Fruit fly (Drosophila melanogaster) whole organism, embryonic: ENCODE results near the gene trbd.
A peak's percentile ranks its signal among the peaks of the same experiment; 100 is the strongest.

Source experiments
- B-H2 ChIP-seq: fragments of 200-800 bp; sonication (Bioruptor generic); optimal IDR thresholded peaks from 2 replicates; lab custom pipeline; 2018; ENCODE audit warnings: missing biosample characterization, mild to moderate bottlenecking, missing genetic modification characterization
- BtbVII ChIP-seq: fragments of 200-800 bp; sonication (Bioruptor generic); optimal IDR thresholded peaks from 3 replicates; lab custom pipeline; 2017; ENCODE audit warnings: missing biosample characterization, mild to moderate bottlenecking, missing genetic modification characterization
- CG10267 ChIP-seq: fragments of 200-800 bp; sonication (Bioruptor generic); optimal IDR thresholded peaks from 2 replicates; lab custom pipeline; 2018; ENCODE audit warnings: missing biosample characterization, mild to moderate bottlenecking, missing genetic modification characterization, moderate library complexity
- CG10366 ChIP-seq: fragments of 200-800 bp; sonication (Bioruptor generic); IDR thresholded peaks from 2 replicates; pipeline ENCODE4 v1.3.6; 2022; ENCODE audit warnings: missing biosample characterization, missing genetic modification characterization
- CG12659 ChIP-seq: fragments of 200-800 bp; sonication (Bioruptor generic); optimal IDR thresholded peaks from 3 replicates; lab custom pipeline; 2017; ENCODE audit warnings: mild to moderate bottlenecking, missing biosample characterization, missing genetic modification reagents, missing genetic modification characterization
- CG12942 ChIP-seq: fragments of 200-800 bp; sonication (Bioruptor generic); optimal IDR thresholded peaks from 3 replicates; lab custom pipeline; 2016; ENCODE audit warnings: missing biosample characterization, missing genetic modification characterization
- CG13624 ChIP-seq: fragments of 200-800 bp; sonication (Bioruptor generic); optimal IDR thresholded peaks from 2 replicates; lab custom pipeline; 2016; ENCODE audit warnings: missing biosample characterization, missing genetic modification characterization
- CG15696 ChIP-seq: fragments of 200-800 bp; sonication (Bioruptor generic); optimal IDR thresholded peaks from 2 replicates; lab custom pipeline; 2019; ENCODE audit warnings: missing biosample characterization, mild to moderate bottlenecking, missing genetic modification characterization, moderate library complexity
- CG1603 ChIP-seq: fragments of 200-800 bp; sonication (Bioruptor generic); optimal IDR thresholded peaks from 2 replicates; lab custom pipeline; 2019; ENCODE audit warnings: missing biosample characterization, mild to moderate bottlenecking, missing genetic modification characterization, moderate library complexity
- CG17359 ChIP-seq: fragments of 200-800 bp; sonication (Bioruptor generic); optimal IDR thresholded peaks from 3 replicates; lab custom pipeline; 2018; ENCODE audit warnings: missing biosample characterization, mild to moderate bottlenecking, missing genetic modification characterization, moderate library complexity
- CG17829 ChIP-seq: fragments of 200-800 bp; optimal IDR thresholded peaks from 2 replicates; lab custom pipeline; 2019; ENCODE audit warnings: missing biosample characterization, mild to moderate bottlenecking, missing genetic modification characterization, moderate library complexity
- CG18476 ChIP-seq: fragments of 200-800 bp; sonication (Bioruptor generic); optimal IDR thresholded peaks from 2 replicates; lab custom pipeline; 2016; ENCODE audit warnings: missing biosample characterization, mild to moderate bottlenecking, missing genetic modification characterization
- CG18619 ChIP-seq: fragments of 200-800 bp; sonication (Bioruptor generic); optimal IDR thresholded peaks from 3 replicates; lab custom pipeline; 2017; ENCODE audit warnings: missing biosample characterization, mild to moderate bottlenecking, missing genetic modification characterization
- CG2120 ChIP-seq: fragments of 200-800 bp; sonication (Bioruptor generic); optimal IDR thresholded peaks from 3 replicates; lab custom pipeline; 2016; ENCODE audit warnings: missing biosample characterization, missing genetic modification characterization
- CG34376 ChIP-seq: fragments of 200-800 bp; sonication (Bioruptor generic); optimal IDR thresholded peaks from 2 replicates; lab custom pipeline; 2018; ENCODE audit warnings: missing biosample characterization, mild to moderate bottlenecking, missing genetic modification characterization
- CG4617 ChIP-seq: fragments of 200-800 bp; sonication (Bioruptor generic); optimal IDR thresholded peaks from 3 replicates; lab custom pipeline; 2016; ENCODE audit warnings: missing biosample characterization, missing genetic modification characterization, borderline replicate concordance
- CG4820 ChIP-seq: fragments of 200-800 bp; sonication (Bioruptor generic); optimal IDR thresholded peaks from 3 replicates; lab custom pipeline; 2016; ENCODE audit warnings: missing biosample characterization, missing genetic modification characterization
- CG6254 ChIP-seq: fragments of 200-800 bp; sonication (Bioruptor generic); optimal IDR thresholded peaks from 3 replicates; lab custom pipeline; 2017; ENCODE audit warnings: mild to moderate bottlenecking, missing biosample characterization, missing genetic modification reagents, missing genetic modification characterization
- CG7357 ChIP-seq: fragments of 200-800 bp; sonication (Bioruptor generic); IDR thresholded peaks from 3 replicates; pipeline ENCODE4 v1.3.6; 2022; ENCODE audit warnings: missing biosample characterization, missing genetic modification characterization
- CG9817 ChIP-seq: fragments of 200-800 bp; sonication (Bioruptor generic); optimal IDR thresholded peaks from 2 replicates; lab custom pipeline; 2018; ENCODE audit warnings: missing biosample characterization, mild to moderate bottlenecking, missing genetic modification characterization, moderate library complexity
- CrebB ChIP-seq: fragments of 200-800 bp; sonication (Bioruptor generic); optimal IDR thresholded peaks from 3 replicates; lab custom pipeline; 2018; ENCODE audit warnings: missing biosample characterization, mild to moderate bottlenecking, missing genetic modification characterization
- Doc3 ChIP-seq: fragments of 200-800 bp; sonication (Bioruptor generic); IDR thresholded peaks from 3 replicates; pipeline ENCODE4 v1.3.6; 2022; ENCODE audit warnings: missing biosample characterization, missing genetic modification characterization; ENCODE audit not compliant: partially characterized antibody
- Fer1 ChIP-seq: fragments of 200-800 bp; sonication (Bioruptor generic); optimal IDR thresholded peaks from 2 replicates; lab custom pipeline; 2017; ENCODE audit warnings: missing biosample characterization, mild to moderate bottlenecking, missing genetic modification characterization
- HmgZ ChIP-seq: fragments of 200-800 bp; sonication (Bioruptor generic); optimal IDR thresholded peaks from 2 replicates; lab custom pipeline; 2018; ENCODE audit warnings: missing biosample characterization, mild to moderate bottlenecking, missing genetic modification characterization
- MESR4 ChIP-seq: fragments of 200-800 bp; sonication (Bioruptor generic); optimal IDR thresholded peaks from 2 replicates; lab custom pipeline; 2018; ENCODE audit warnings: missing biosample characterization, mild to moderate bottlenecking, missing genetic modification characterization, moderate library complexity
- aop ChIP-seq: fragments of 200-800 bp; sonication (Bioruptor generic); IDR thresholded peaks from 2 replicates; pipeline ENCODE4 v1.3.6; 2022; ENCODE audit warnings: missing biosample characterization, missing genetic modification characterization
- ato ChIP-seq: fragments of 200-800 bp; sonication (Bioruptor generic); IDR thresholded peaks from 2 replicates; pipeline ENCODE4 v1.3.6; 2022; ENCODE audit warnings: missing biosample characterization, missing genetic modification characterization; ENCODE audit not compliant: partially characterized antibody
- bbx ChIP-seq: fragments of 200-800 bp; sonication (Bioruptor generic); IDR thresholded peaks from 2 replicates; pipeline ENCODE4 v1.3.6; 2022; ENCODE audit warnings: missing biosample characterization, missing genetic modification characterization; ENCODE audit not compliant: partially characterized antibody
- bigmax ChIP-seq: fragments of 200-800 bp; sonication (Bioruptor generic); optimal IDR thresholded peaks from 2 replicates; lab custom pipeline; 2018; ENCODE audit warnings: missing biosample characterization, mild to moderate bottlenecking, missing genetic modification characterization
- bsh ChIP-seq, 2 experiments: fragments of 200-800 bp; sonication (Bioruptor generic); optimal IDR thresholded peaks; 2 replicates each; lab custom pipeline; 2017 to 2018; ENCODE audit warnings: mild to moderate bottlenecking in 2 of 2, missing biosample characterization in 2 of 2, missing genetic modification characterization in 2 of 2, moderate library complexity in 1 of 2
- ci ChIP-seq: fragments of 200-800 bp; sonication (Bioruptor generic); IDR thresholded peaks from 3 replicates; pipeline ENCODE4 v1.3.6; 2022; ENCODE audit warnings: missing biosample characterization, missing genetic modification characterization
- crp ChIP-seq, 2 experiments: fragments of 200-800 bp; sonication (Bioruptor generic); optimal IDR thresholded peaks; 2 replicates in 1 of 2; 3 replicates in 1 of 2; lab custom pipeline; 2017; ENCODE audit warnings: missing biosample characterization in 2 of 2, missing genetic modification characterization in 2 of 2, mild to moderate bottlenecking in 1 of 2, moderate library complexity in 1 of 2
- cwo ChIP-seq: fragments of 200-800 bp; sonication (Bioruptor generic); optimal IDR thresholded peaks from 3 replicates; lab custom pipeline; 2017; ENCODE audit warnings: missing biosample characterization, missing genetic modification characterization, mild to moderate bottlenecking, moderate library complexity, missing genetic modification reagents
- dpn ChIP-seq, 2 experiments: fragments of 200-800 bp; sonication (Bioruptor generic); optimal IDR thresholded peaks; 3 replicates each; lab custom pipeline; 2016; ENCODE audit warnings: missing biosample characterization in 2 of 2, missing genetic modification characterization in 2 of 2
- ftz-f1 ChIP-seq: fragments of 200-800 bp; sonication (Bioruptor generic); optimal IDR thresholded peaks from 2 replicates; lab custom pipeline; 2016; ENCODE audit warnings: missing biosample characterization, missing genetic modification characterization
- gfzf ChIP-seq: fragments of 200-800 bp; sonication (Bioruptor generic); optimal IDR thresholded peaks from 2 replicates; lab custom pipeline; 2016; ENCODE audit warnings: missing biosample characterization, mild to moderate bottlenecking, missing genetic modification characterization, moderate library complexity
- ind ChIP-seq: fragments of 200-800 bp; sonication (Bioruptor generic); optimal IDR thresholded peaks from 3 replicates; lab custom pipeline; 2016; ENCODE audit warnings: missing biosample characterization, missing genetic modification characterization
- kay ChIP-seq: fragments of 200-800 bp; sonication (Bioruptor generic); optimal IDR thresholded peaks from 2 replicates; lab custom pipeline; 2016; ENCODE audit warnings: missing biosample characterization, missing genetic modification characterization
- phol ChIP-seq: fragments of 200-800 bp; sonication (Bioruptor generic); optimal IDR thresholded peaks from 3 replicates; lab custom pipeline; 2018; ENCODE audit warnings: missing biosample characterization, mild to moderate bottlenecking, missing genetic modification characterization, moderate library complexity
- row ChIP-seq: fragments of 200-800 bp; sonication (Bioruptor generic); IDR thresholded peaks from 3 replicates; pipeline ENCODE4 v1.3.6; 2022; ENCODE audit warnings: missing biosample characterization, missing genetic modification characterization
- slbo ChIP-seq: fragments of 200-800 bp; sonication (Bioruptor generic); IDR thresholded peaks from 2 replicates; pipeline ENCODE4 v1.3.6; 2022; ENCODE audit warnings: missing biosample characterization, missing genetic modification characterization
- sna ChIP-seq: fragments of 200-800 bp; sonication (Bioruptor generic); IDR thresholded peaks from 2 replicates; pipeline ENCODE4 v1.3.6; 2022; ENCODE audit warnings: missing biosample characterization, missing genetic modification characterization; ENCODE audit not compliant: partially characterized antibody
- trh ChIP-seq: fragments of 200-800 bp; sonication (Bioruptor generic); optimal IDR thresholded peaks from 2 replicates; lab custom pipeline; 2016; ENCODE audit warnings: missing biosample characterization, missing genetic modification characterization
- wek ChIP-seq: fragments of 200-800 bp; sonication (Bioruptor generic); optimal IDR thresholded peaks from 3 replicates; lab custom pipeline; 2018; ENCODE audit warnings: missing biosample characterization, mild to moderate bottlenecking, missing genetic modification characterization, moderate library complexity
- zen ChIP-seq: fragments of 200-800 bp; sonication (Bioruptor generic); optimal IDR thresholded peaks from 3 replicates; lab custom pipeline; 2018; ENCODE audit warnings: missing biosample characterization, mild to moderate bottlenecking, missing genetic modification characterization, moderate library complexity
- zfh1 ChIP-seq: fragments of 200-800 bp; sonication (Bioruptor generic); IDR thresholded peaks from 3 replicates; pipeline ENCODE4 v1.3.6; 2022; ENCODE audit warnings: missing biosample characterization, missing genetic modification characterization

trbd gene

dm6 chr3R:9759360-9760191 lies 48.7 kb upstream of the trbd start, which contains the start of gene Mpi (continued):
- peak; percentile 60 for TF ChIP-seq CG1603 (tag; lab: Kevin White, UChicago)
- TF ChIP-seq CG18619 (GFP tag; lab: Kevin White, UChicago) = no peak
- TF ChIP-seq CG12942 (GFP tag; lab: Kevin White, UChicago) = peak; percentile 29
- peak; percentile 43; the same call in 2 of the 3 replicates for TF ChIP-seq ci (GFP tag; lab: Robert Waterston, UW)
- TF ChIP-seq ato (GFP tag; lab: Robert Waterston, UW) = 0 out of 2 replicates have a peak, but pooled peaks have one; percentile 45
- TF ChIP-seq sna = 0 out of 2 replicates have a peak, but pooled peaks have one; percentile 50
- peak; percentile 8 for TF ChIP-seq CG9817 (tag; lab: Kevin White, UChicago)
- TF ChIP-seq CG13624 = peak; percentile 28
- peak; percentile 92 for TF ChIP-seq row (GFP tag; lab: Robert Waterston, UW)
- TF ChIP-seq zfh1 (GFP tag; lab: Robert Waterston, UW) = peak; percentile 43; the same call in 1 of the 3 replicates
- TF ChIP-seq CG10366 = peak; percentile 13; the same call in 1 of the 2 replicates
- TF ChIP-seq wek (GFP tag; lab: Kevin White, UChicago) = peak; percentile 12
- TF ChIP-seq Doc3 = peak; percentile 53; the same call in 2 of the 3 replicates
- peak; percentile 7 for TF ChIP-seq ind (GFP tag; lab: Kevin White, UChicago)
- peak; percentile 78 for TF ChIP-seq zen (tag; lab: Kevin White, UChicago)
- no peak for TF ChIP-seq trh (GFP tag; lab: Kevin White, UChicago)
- TF ChIP-seq bsh (GFP tag; optimal IDR thresholded peaks at IDR 0.05; lab: Kevin White, UChicago) = peak in 1 of 2 experiments; percentile 42
- no peak for TF ChIP-seq cwo (GFP tag; lab: Kevin White, UChicago)
- TF ChIP-seq HmgZ (tag; lab: Kevin White, UChicago) = peak; percentile 37
- TF ChIP-seq phol = peak; percentile 51
- peak; percentile 48 for TF ChIP-seq CG10267 (tag; lab: Kevin White, UChicago)
- peak in 1 of 2 experiments; percentile 25 for TF ChIP-seq dpn (GFP tag; optimal IDR thresholded peaks at IDR 0.05; lab: Kevin White, UChicago)
- TF ChIP-seq aop (GFP tag; lab: Robert Waterston, UW) = no peak
- TF ChIP-seq CG15696 (tag; lab: Kevin White, UChicago) = peak; percentile 34
- TF ChIP-seq CG18476 (GFP tag; lab: Kevin White, UChicago) = no peak
- TF ChIP-seq bigmax (GFP tag; lab: Kevin White, UChicago) = peak; percentile 20
- peak; percentile 33 for TF ChIP-seq CG17359 (tag; lab: Kevin White, UChicago)
- peak; percentile 25 for TF ChIP-seq CrebB (tag; lab: Kevin White, UChicago)
- peak; percentile 63 for TF ChIP-seq CG4617
- TF ChIP-seq CG4820 (GFP tag; lab: Kevin White, UChicago) = peak; percentile 7
- TF ChIP-seq slbo (GFP tag; lab: Robert Waterston, UW) = peak; percentile 19; the same call in 1 of the 2 replicates
- peak; percentile 36 for TF ChIP-seq B-H2 (GFP tag; lab: Kevin White, UChicago)
- peak; percentile 55 for TF ChIP-seq CG2120
- peak; percentile 83 for TF ChIP-seq MESR4
- TF ChIP-seq CG12659 (GFP tag; lab: Kevin White, UChicago) = peak; percentile 62
- TF ChIP-seq Fer1 (GFP tag; lab: Kevin White, UChicago) = peak; percentile 43
- TF ChIP-seq bbx = peak; percentile 56; the same call in 1 of the 2 replicates
- peak; percentile 50 for TF ChIP-seq CG17829 (tag; lab: Kevin White, UChicago)
- peak in 1 of 2 experiments; percentile 79 for TF ChIP-seq crp (GFP tag; optimal IDR thresholded peaks at IDR 0.05; lab: Kevin White, UChicago)
- no peak for TF ChIP-seq kay (GFP tag; lab: Kevin White, UChicago)
- TF ChIP-seq gfzf = peak; percentile 39
- TF ChIP-seq CG6254 (GFP tag; lab: Kevin White, UChicago) = no peak
- TF ChIP-seq BtbVII (GFP tag; lab: Kevin White, UChicago) = no peak
- TF ChIP-seq ftz-f1 = peak; percentile 71
- peak; percentile 89 for TF ChIP-seq CG7357 (GFP tag; lab: Robert Waterston, UW)
- TF ChIP-seq CG34376 (GFP tag; lab: Kevin White, UChicago) = peak; percentile 56
